Fruit fly (Drosophila melanogaster) whole organism, wandering third instar larva: ENCODE measurements around the gene vex.

ENCODE experiments used
- Abd-B ChIP-seq: fragments of >200 bp; optimal IDR thresholded peaks from 2 replicates; lab custom pipeline; 2017; ENCODE audit warnings: missing biosample characterization, missing genetic modification characterization
- CG32264 ChIP-seq: fragments of 200-800 bp; sonication (Bioruptor generic); optimal IDR thresholded peaks from 2 replicates; lab custom pipeline; 2016; ENCODE audit warnings: missing biosample characterization, missing genetic modification characterization
- CG9705 ChIP-seq: fragments of 200-800 bp; sonication (Bioruptor generic); optimal IDR thresholded peaks from 2 replicates; lab custom pipeline; 2018; ENCODE audit warnings: missing biosample characterization, mild to moderate bottlenecking, missing genetic modification characterization
- CrebA ChIP-seq: fragments of 200-800 bp; sonication (Bioruptor generic); optimal IDR thresholded peaks from 2 replicates; lab custom pipeline; 2016; ENCODE audit warnings: missing biosample characterization, mild to moderate bottlenecking, missing genetic modification characterization, borderline replicate concordance
- Dfd ChIP-seq: fragments of >200 bp; optimal IDR thresholded peaks from 2 replicates; lab custom pipeline; 2017; ENCODE audit warnings: missing biosample characterization, missing genetic modification characterization
- Dif ChIP-seq: fragments of 200-275, 200-300 bp; sonication (Bioruptor generic); optimal IDR thresholded peaks from 2 replicates; lab custom pipeline; 2018; ENCODE audit warnings: missing biosample characterization, missing genetic modification characterization; ENCODE audit not compliant: partially characterized antibody
- GATAd ChIP-seq: sonication (Bioruptor generic); optimal IDR thresholded peaks from 2 replicates; lab custom pipeline; 2016; ENCODE audit warnings: missing biosample characterization, missing genetic modification characterization
- HLH106 ChIP-seq: fragments of 200-800 bp; optimal IDR thresholded peaks from 3 replicates; lab custom pipeline; 2019; ENCODE audit warnings: missing biosample characterization, mild to moderate bottlenecking, missing genetic modification characterization, moderate library complexity
- Hnf4 ChIP-seq: fragments of 200-800 bp; sonication (Bioruptor generic); optimal IDR thresholded peaks from 2 replicates; lab custom pipeline; 2016; ENCODE audit warnings: missing biosample characterization, mild to moderate bottlenecking, missing genetic modification characterization
- Hr78 ChIP-seq: fragments of >200 bp; optimal IDR thresholded peaks from 2 replicates; lab custom pipeline; 2017; ENCODE audit warnings: missing biosample characterization, missing genetic modification characterization
- Hr83 ChIP-seq: fragments of 200-300 bp; sonication (Bioruptor generic); optimal IDR thresholded peaks from 2 replicates; lab custom pipeline; 2016; ENCODE audit warnings: missing biosample characterization, mild to moderate bottlenecking, missing genetic modification characterization, moderate library complexity; ENCODE audit not compliant: poor library complexity, severe bottlenecking
- Jra ChIP-seq: sonication (Bioruptor generic); optimal IDR thresholded peaks from 2 replicates; lab custom pipeline; 2016; ENCODE audit warnings: missing biosample characterization, missing genetic modification characterization
- Mio ChIP-seq: sonication (Bioruptor generic); optimal IDR thresholded peaks from 2 replicates; lab custom pipeline; 2016; ENCODE audit warnings: missing biosample characterization, missing genetic modification characterization
- Myc ChIP-seq: fragments of >200 bp; optimal IDR thresholded peaks from 2 replicates; lab custom pipeline; 2017
- N ChIP-seq: fragments of >200 bp; optimal IDR thresholded peaks from 2 replicates; lab custom pipeline; 2018; ENCODE audit warnings: missing biosample characterization, missing external identifiers, missing genetic modification characterization
- OdsH ChIP-seq: fragments of 200-800 bp; sonication (Bioruptor generic); optimal IDR thresholded peaks from 2 replicates; lab custom pipeline; 2016; ENCODE audit warnings: missing biosample characterization, mild to moderate bottlenecking, missing genetic modification characterization
- Rel ChIP-seq, 2 experiments: fragments of 200-800 bp; sonication (Bioruptor generic) in 1 of 2; optimal IDR thresholded peaks; 2 replicates in 1 of 2; 3 replicates in 1 of 2; lab custom pipeline; 2016 to 2019; ENCODE audit warnings: mild to moderate bottlenecking in 2 of 2, missing biosample characterization in 2 of 2, missing genetic modification characterization in 2 of 2, moderate library complexity in 1 of 2
- Sp1 ChIP-seq: fragments of 200-800 bp; sonication (Bioruptor generic); optimal IDR thresholded peaks from 3 replicates; lab custom pipeline; 2019; ENCODE audit warnings: missing biosample characterization, mild to moderate bottlenecking, missing genetic modification characterization, moderate library complexity
- Vsx2 ChIP-seq: fragments of 200-300, 225-300 bp; sonication (Bioruptor generic); optimal IDR thresholded peaks from 2 replicates; lab custom pipeline; 2018; ENCODE audit warnings: missing biosample characterization, missing genetic modification characterization; ENCODE audit not compliant: partially characterized antibody
- br ChIP-seq: fragments of 200-800 bp; sonication (Bioruptor generic); optimal IDR thresholded peaks from 2 replicates; lab custom pipeline; 2016; ENCODE audit warnings: missing biosample characterization, missing genetic modification characterization
- brk ChIP-seq: fragments of 200-800 bp; sonication (Bioruptor generic); optimal IDR thresholded peaks from 2 replicates; lab custom pipeline; 2016; ENCODE audit warnings: missing biosample characterization, mild to moderate bottlenecking, missing genetic modification characterization
- dl ChIP-seq, 2 experiments: fragments of 175-275, 200-275 bp in 1 of 2; fragments of 200-275 bp in 1 of 2; sonication (Bioruptor generic); optimal IDR thresholded peaks; lab custom pipeline; 2018; ENCODE audit warnings: mild to moderate bottlenecking in 2 of 2, missing biosample characterization in 2 of 2, missing genetic modification characterization in 2 of 2, moderate library complexity in 2 of 2; ENCODE audit not compliant: partially characterized antibody in 2 of 2, insufficient read depth in 1 of 2
- dmrt93B ChIP-seq: fragments of 200-800 bp; sonication (Bioruptor generic); optimal IDR thresholded peaks from 2 replicates; lab custom pipeline; 2018; ENCODE audit warnings: missing biosample characterization, mild to moderate bottlenecking, missing genetic modification characterization
- dsf ChIP-seq: sonication (Bioruptor generic); optimal IDR thresholded peaks from 2 replicates; lab custom pipeline; 2016; ENCODE audit warnings: missing biosample characterization, missing genetic modification characterization, borderline replicate concordance
- ey ChIP-seq: fragments of 200-800 bp; sonication (Bioruptor generic); optimal IDR thresholded peaks from 2 replicates; lab custom pipeline; 2016; ENCODE audit warnings: missing biosample characterization, missing genetic modification characterization
- foxo ChIP-seq, 2 experiments: fragments of 200-800 bp; sonication (Bioruptor generic); optimal IDR thresholded peaks; 2 replicates in 1 of 2; 3 replicates in 1 of 2; lab custom pipeline; 2016 to 2017; ENCODE audit warnings: missing biosample characterization in 2 of 2, missing genetic modification characterization in 2 of 2
- fru ChIP-seq: fragments of 200-800 bp; sonication (Bioruptor generic); optimal IDR thresholded peaks from 3 replicates; lab custom pipeline; 2016; ENCODE audit warnings: missing biosample characterization, mild to moderate bottlenecking, missing genetic modification characterization
- h ChIP-seq: fragments of 200-800 bp; sonication (Bioruptor generic); optimal IDR thresholded peaks from 3 replicates; lab custom pipeline; 2016; ENCODE audit warnings: missing biosample characterization, mild to moderate bottlenecking, missing genetic modification characterization
- jim ChIP-seq: fragments of 175-275, 200-325 bp; sonication (Bioruptor generic); optimal IDR thresholded peaks from 2 replicates; lab custom pipeline; 2016; ENCODE audit warnings: missing biosample characterization, mild to moderate bottlenecking, missing genetic modification characterization
- lola ChIP-seq: fragments of >200 bp; optimal IDR thresholded peaks from 2 replicates; lab custom pipeline; 2017; ENCODE audit warnings: missing biosample characterization, missing genetic modification characterization
- pan ChIP-seq: fragments of >200 bp; optimal IDR thresholded peaks from 2 replicates; lab custom pipeline; 2017
- psq ChIP-seq: fragments of 200-800 bp; sonication (Bioruptor generic); optimal IDR thresholded peaks from 3 replicates; lab custom pipeline; 2017; ENCODE audit warnings: missing biosample characterization, mild to moderate bottlenecking, missing genetic modification characterization, moderate library complexity
- rgr ChIP-seq: fragments of 200-800 bp; sonication (Bioruptor generic); optimal IDR thresholded peaks from 3 replicates; lab custom pipeline; 2016; ENCODE audit warnings: missing biosample characterization, mild to moderate bottlenecking, missing genetic modification characterization
- sage ChIP-seq: fragments of 200-800 bp; sonication (Bioruptor generic); optimal IDR thresholded peaks from 2 replicates; lab custom pipeline; 2016; ENCODE audit warnings: missing biosample characterization, mild to moderate bottlenecking, missing genetic modification characterization
- sv ChIP-seq: fragments of 200-800 bp; sonication (Bioruptor generic); optimal IDR thresholded peaks from 3 replicates; lab custom pipeline; 2016; ENCODE audit warnings: missing biosample characterization, missing genetic modification characterization
- tai ChIP-seq: sonication (Bioruptor generic); optimal IDR thresholded peaks from 2 replicates; lab custom pipeline; 2016; ENCODE audit warnings: missing biosample characterization, missing genetic modification characterization
- usp ChIP-seq: fragments of >200 bp; optimal IDR thresholded peaks from 2 replicates; lab custom pipeline; 2017; ENCODE audit warnings: missing biosample characterization, missing genetic modification characterization
- woc ChIP-seq: sonication (Bioruptor generic); optimal IDR thresholded peaks from 2 replicates; lab custom pipeline; 2016; ENCODE audit warnings: missing biosample characterization, mild to moderate bottlenecking, missing genetic modification characterization

The vex gene

DNA sequence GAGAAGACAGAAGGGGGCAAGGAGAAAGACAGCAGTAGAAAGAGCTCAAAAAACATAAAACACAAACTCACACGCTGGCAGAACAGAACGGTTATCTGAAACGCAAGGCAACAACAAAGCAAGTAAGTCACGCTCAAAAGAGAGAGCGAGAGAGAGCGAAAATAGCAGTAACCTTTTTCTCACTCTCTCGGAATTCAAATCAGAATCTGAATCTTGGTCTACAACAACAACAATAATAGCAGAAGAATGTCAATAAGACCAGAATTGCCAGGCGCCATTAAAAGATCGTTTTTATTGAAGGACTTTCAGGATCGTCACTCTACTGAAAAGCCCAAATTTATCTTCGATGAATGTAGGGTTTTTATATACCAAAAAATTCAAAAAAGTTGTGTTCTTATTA is 108.5 kb downstream of the vex start:
- TF ChIP-seq brk (no peak), foxo (GFP tag; optimal IDR thresholded peaks at IDR 0.05; lab: Kevin White, UChicago) (no peak), Hr78 (no peak), lola (GFP tag; lab: Kevin White, UChicago) (no peak), CG32264 (GFP tag; lab: Kevin White, UChicago) (no peak), Vsx2 (GFP tag; lab: Kevin White, UChicago) (no peak), Rel (GFP tag; optimal IDR thresholded peaks at IDR 0.05; lab: Kevin White, UChicago) (no peak), Rel (tag; optimal IDR thresholded peaks at IDR 0.05; lab: Kevin White, UChicago) (no peak), dmrt93B (GFP tag; lab: Kevin White, UChicago) (no peak), Hnf4 (GFP tag; lab: Kevin White, UChicago) (no peak), br (no peak), psq (GFP tag; lab: Kevin White, UChicago) (no peak), tai (no peak)

DNA sequence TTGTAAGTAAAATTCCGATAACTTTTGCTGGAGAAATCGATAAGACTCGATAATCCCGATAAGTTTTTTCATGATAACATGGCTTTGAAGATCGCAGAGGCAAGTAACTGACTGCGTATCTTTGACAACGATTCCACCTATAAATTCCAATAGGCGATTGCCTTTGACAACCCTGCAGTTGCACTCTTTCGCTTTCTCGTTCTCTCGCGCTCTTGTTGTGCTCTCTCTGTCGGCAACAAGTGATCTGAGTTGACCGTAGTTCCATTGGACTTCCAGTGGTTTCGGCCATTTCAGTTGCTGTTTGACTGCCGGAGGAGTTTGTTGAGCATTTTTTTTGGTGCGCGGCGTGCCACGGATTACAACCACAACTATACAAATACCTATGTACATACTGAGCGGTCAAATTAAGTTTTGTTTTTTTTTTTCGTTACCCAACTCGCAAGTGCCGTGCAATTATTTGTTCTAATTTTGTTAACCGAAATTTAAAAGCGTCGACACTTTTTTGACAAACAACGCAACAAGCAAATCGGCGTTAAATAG is 109.1 kb downstream of the vex start, which contains the start of gene Myo10A:
Gene Myo10A, plus strand, starts transcription at position 288 of the 540 bp plus-strand sequence.
- TF ChIP-seq dl (GFP tag; optimal IDR thresholded peaks at IDR 0.05; lab: Kevin White, UChicago; ENCODE audit: insufficient read depth in 1 of 2, partially characterized antibody in 2 of 2) (peak; percentile 62 to 69), Dif (GFP tag; lab: Kevin White, UChicago) (peak; percentile 64), fru (peak; percentile 10), CG9705 (no peak)

DNA sequence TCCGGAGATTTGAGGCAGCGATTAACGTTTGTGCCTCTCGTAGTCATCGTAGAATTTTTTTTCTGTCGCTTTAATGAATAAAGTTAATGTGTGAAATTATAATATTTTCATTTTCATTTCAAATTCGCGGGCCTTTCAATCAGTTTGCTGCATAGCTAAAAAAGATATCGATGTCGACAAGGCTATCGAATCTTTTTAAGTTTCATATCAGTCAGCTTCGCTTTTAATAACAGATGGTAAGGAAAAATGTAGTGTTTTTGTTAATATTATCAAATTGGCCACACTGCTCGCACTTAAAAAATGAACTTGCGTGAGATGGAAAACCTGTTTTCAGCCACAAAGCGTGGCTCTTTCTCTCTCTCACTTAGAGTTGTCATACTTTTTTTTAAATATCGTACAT is 110.1 kb downstream of the vex start:
- no peak for TF ChIP-seq dsf (GFP tag; lab: Kevin White, UChicago)

DNA sequence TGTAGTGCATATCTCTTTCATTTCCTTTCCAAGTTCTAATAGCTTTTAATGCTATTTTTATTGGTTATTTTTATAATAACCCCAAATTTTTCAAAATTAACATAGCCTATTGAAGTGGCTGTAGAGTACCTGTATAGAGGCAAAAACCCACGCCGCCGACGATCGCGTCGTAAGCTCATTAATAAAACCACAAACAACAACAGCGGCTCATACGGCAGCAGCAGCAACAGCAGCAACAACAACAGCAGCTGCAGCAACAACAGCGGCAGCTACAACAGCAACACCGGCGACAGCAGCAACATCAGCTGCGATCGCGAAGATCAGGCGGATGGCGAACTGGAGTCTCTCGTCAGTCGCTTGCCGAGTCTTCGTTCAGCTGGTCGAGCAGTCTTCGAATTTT is 112.6 kb downstream of the vex start, which contains the start of gene CG2145:
Gene CG2145, plus strand, starts transcription at position 290 of the 400 bp plus-strand sequence.
- peak; percentile 4 for TF ChIP-seq HLH106
- no peak for TF ChIP-seq jim (GFP tag; lab: Kevin White, UChicago)
- TF ChIP-seq pan (lab: Kevin White, UChicago): no peak
- TF ChIP-seq Hnf4 (GFP tag; lab: Kevin White, UChicago): peak; percentile 27
- TF ChIP-seq psq (GFP tag; lab: Kevin White, UChicago): no peak
- TF ChIP-seq Jra (GFP tag; lab: Kevin White, UChicago): peak; percentile 8
- peak; percentile 27 to 63 for TF ChIP-seq foxo (GFP tag; optimal IDR thresholded peaks at IDR 0.05; lab: Kevin White, UChicago)
- TF ChIP-seq Vsx2 (GFP tag; lab: Kevin White, UChicago): no peak
- TF ChIP-seq Hr78: no peak
- no peak for TF ChIP-seq dmrt93B (GFP tag; lab: Kevin White, UChicago)
- no peak for TF ChIP-seq CG9705
- TF ChIP-seq OdsH (GFP tag; lab: Kevin White, UChicago): peak; percentile 34
- TF ChIP-seq Mio (GFP tag; lab: Kevin White, UChicago): no peak
- no peak for TF ChIP-seq N (GFP tag; lab: Kevin White, UChicago)
- TF ChIP-seq GATAd (GFP tag; lab: Kevin White, UChicago): no peak
- TF ChIP-seq fru: peak; percentile 35
- TF ChIP-seq Dfd (GFP tag; lab: Kevin White, UChicago): peak; percentile 67
- peak; percentile 40 for TF ChIP-seq CrebA (GFP tag; lab: Kevin White, UChicago)
- peak; percentile 60 for TF ChIP-seq brk
- TF ChIP-seq Dif (GFP tag; lab: Kevin White, UChicago): no peak
- TF ChIP-seq br: peak; percentile 40
- peak; percentile 56 for TF ChIP-seq woc
- TF ChIP-seq dsf (GFP tag; lab: Kevin White, UChicago): no peak
- TF ChIP-seq Hr83 (GFP tag; lab: Kevin White, UChicago): peak; percentile 48
- peak; percentile 79 for TF ChIP-seq sage
- no peak for TF ChIP-seq dl (GFP tag; optimal IDR thresholded peaks at IDR 0.05; lab: Kevin White, UChicago; ENCODE audit: insufficient read depth in 1 of 2, partially characterized antibody in 2 of 2)
- peak; percentile 41 for TF ChIP-seq Rel (GFP tag; optimal IDR thresholded peaks at IDR 0.05; lab: Kevin White, UChicago)
- peak; percentile 81 for TF ChIP-seq Rel (tag; optimal IDR thresholded peaks at IDR 0.05; lab: Kevin White, UChicago)
- TF ChIP-seq rgr: peak; percentile 14
- no peak for TF ChIP-seq usp
- no peak for TF ChIP-seq Abd-B
- no peak for TF ChIP-seq tai
- no peak for TF ChIP-seq lola (GFP tag; lab: Kevin White, UChicago)
- no peak for TF ChIP-seq ey (GFP tag; lab: Kevin White, UChicago)
- no peak for TF ChIP-seq sv (GFP tag; lab: Kevin White, UChicago)
- TF ChIP-seq h (GFP tag; lab: Kevin White, UChicago): peak; percentile 44
- TF ChIP-seq Sp1 (GFP tag; lab: Kevin White, UChicago): peak; percentile 62
- peak; percentile 47 for TF ChIP-seq CG32264 (GFP tag; lab: Kevin White, UChicago)
- TF ChIP-seq Myc (lab: Kevin White, UChicago): no peak
